Fruit fly (Drosophila melanogaster): ENCODE data around the gene CG14957.

Gene CG14957

dm6 chr3L:3148125-3149059 is 39.0 kb upstream of the CG14957 start, which contains the start of the genes Usp5 and BtbVII (continued):
- peak; percentile 41 for TF ChIP-seq CG15696 (tag; optimal IDR thresholded peaks at IDR 0.05)
- TF ChIP-seq pzg (GFP tag; optimal IDR thresholded peaks at IDR 0.05): peak; percentile 91
- peak; percentile 49 for TF ChIP-seq maf-S (GFP tag; optimal IDR thresholded peaks at IDR 0.05)

dm6 chr3L:3149060-3149872 is 38.1 kb upstream of the CG14957 start:
- TF ChIP-seq sug (tag; optimal IDR thresholded peaks at IDR 0.05) (peak; percentile 99), CG9437 (GFP tag; optimal IDR thresholded peaks at IDR 0.05) (no peak), row (GFP tag; IDR thresholded peaks at IDR 0.05) (0 out of 3 replicates have a peak, but pooled peaks have one; percentile 39), CG17385 (GFP tag; optimal IDR thresholded peaks at IDR 0.05) (peak; percentile 82), CG15011 (GFP tag; optimal IDR thresholded peaks at IDR 0.05) (no peak), caup (GFP tag; optimal IDR thresholded peaks at IDR 0.05; ENCODE audit: severe bottlenecking) (peak; percentile 8), Dbx (GFP tag; IDR thresholded peaks at IDR 0.05) (peak; percentile 33; the same call in 1 of the 3 replicates), CG1529 (GFP tag; optimal IDR thresholded peaks at IDR 0.05) (no peak), cg (GFP tag; optimal IDR thresholded peaks at IDR 0.05) (peak; percentile 93), shn (GFP tag; optimal IDR thresholded peaks at IDR 0.05) (no peak), vvl (GFP tag; IDR thresholded peaks at IDR 0.05) (peak; percentile 33; the same call in 1 of the 2 replicates), CG2116 (GFP tag; optimal IDR thresholded peaks at IDR 0.05) (no peak), CG11093 (GFP tag; IDR thresholded peaks at IDR 0.05) (no peak), CG14441 (GFP tag; IDR thresholded peaks at IDR 0.05) (peak; percentile 27; the same call in 1 of the 2 replicates), CG7372 (GFP tag; IDR thresholded peaks at IDR 0.05) (no peak), Dll (GFP tag; IDR thresholded peaks at IDR 0.05; ENCODE audit: partially characterized antibody) (0 out of 4 replicates have a peak, but pooled peaks have one; percentile 32), nom (GFP tag; optimal IDR thresholded peaks at IDR 0.05) (peak; percentile 25), Ptx1 (GFP tag; IDR thresholded peaks at IDR 0.05) (peak; percentile 31; the same call in 1 of the 2 replicates), CG3847 (GFP tag; IDR thresholded peaks at IDR 0.05) (0 out of 2 replicates have a peak, but pooled peaks have one; percentile 6), CG4360 (GFP tag; IDR thresholded peaks at IDR 0.05) (peak; percentile 86), Fer3 (tag; optimal IDR thresholded peaks at IDR 0.05) (no peak), CG8089 (GFP tag; optimal IDR thresholded peaks at IDR 0.05) (no peak), peb (GFP tag; IDR thresholded peaks at IDR 0.05) (no peak), slou (GFP tag; optimal IDR thresholded peaks at IDR 0.05) (no peak), nerfin-2 (GFP tag; IDR thresholded peaks at IDR 0.05; ENCODE audit: partially characterized antibody) (0 out of 2 replicates have a peak, but pooled peaks have one; percentile 25), CG1832 (GFP tag; optimal IDR thresholded peaks at IDR 0.05) (peak; percentile 82), gro (GFP tag; optimal IDR thresholded peaks at IDR 0.05) (peak; percentile 44), odd (GFP tag; optimal IDR thresholded peaks at IDR 0.05) (no peak), pb (GFP tag; optimal IDR thresholded peaks at IDR 0.05) (no peak), kay (GFP tag; optimal IDR thresholded peaks at IDR 0.05) (peak; percentile 8), unc-4 (GFP tag; IDR thresholded peaks at IDR 0.05; ENCODE audit: partially characterized antibody) (peak; percentile 42), da (GFP tag; optimal IDR thresholded peaks at IDR 0.05) (no peak), YL-1 (GFP tag; optimal IDR thresholded peaks at IDR 0.05) (peak; percentile 85), CG10147 (GFP tag; optimal IDR thresholded peaks at IDR 0.05) (peak; percentile 19), ftz-f1 (GFP tag; optimal IDR thresholded peaks at IDR 0.05) (peak; percentile 98), sc (optimal IDR thresholded peaks at IDR 0.05) (no peak), sc (GFP tag; optimal IDR thresholded peaks at IDR 0.05) (no peak), Med (GFP tag) (peak; percentile 12), sr (GFP tag; IDR thresholded peaks at IDR 0.05) (peak; percentile 86), CG18599 (GFP tag; optimal IDR thresholded peaks at IDR 0.05) (peak; percentile 63), repo (GFP tag; optimal IDR thresholded peaks at IDR 0.05) (no peak), Atf3 (GFP tag; optimal IDR thresholded peaks at IDR 0.05) (peak; percentile 81)

Measured in whole organism, embryonic.